Fruit fly (Drosophila melanogaster) whole organism, pupa: ENCODE measurements around the gene TotF.

Source experiments
- CG13204 ChIP-seq: fragments of 200-800 bp; sonication (Bioruptor generic); optimal IDR thresholded peaks from 2 replicates; lab custom pipeline; 2018; ENCODE audit warnings: missing biosample characterization, mild to moderate bottlenecking, missing genetic modification characterization, moderate library complexity
- CG14655 ChIP-seq: fragments of 200-800 bp; sonication (Bioruptor generic); optimal IDR thresholded peaks from 3 replicates; lab custom pipeline; 2017; ENCODE audit warnings: mild to moderate bottlenecking, missing biosample characterization, missing genetic modification reagents, missing genetic modification characterization
- CG32121 ChIP-seq: fragments of 200-800 bp; sonication (Bioruptor generic); IDR thresholded peaks from 2 replicates; pipeline ENCODE4 v1.3.6; 2022; ENCODE audit warnings: missing biosample characterization, missing genetic modification characterization
- Pif1A ChIP-seq: fragments of 200-800 bp; sonication (Bioruptor generic); optimal IDR thresholded peaks from 3 replicates; lab custom pipeline; 2016; ENCODE audit warnings: missing biosample characterization, missing genetic modification characterization
- gl ChIP-seq: fragments of 200-800 bp; sonication (Bioruptor generic); optimal IDR thresholded peaks from 2 replicates; lab custom pipeline; 2018; ENCODE audit warnings: missing biosample characterization, mild to moderate bottlenecking, missing genetic modification characterization

DNA sequence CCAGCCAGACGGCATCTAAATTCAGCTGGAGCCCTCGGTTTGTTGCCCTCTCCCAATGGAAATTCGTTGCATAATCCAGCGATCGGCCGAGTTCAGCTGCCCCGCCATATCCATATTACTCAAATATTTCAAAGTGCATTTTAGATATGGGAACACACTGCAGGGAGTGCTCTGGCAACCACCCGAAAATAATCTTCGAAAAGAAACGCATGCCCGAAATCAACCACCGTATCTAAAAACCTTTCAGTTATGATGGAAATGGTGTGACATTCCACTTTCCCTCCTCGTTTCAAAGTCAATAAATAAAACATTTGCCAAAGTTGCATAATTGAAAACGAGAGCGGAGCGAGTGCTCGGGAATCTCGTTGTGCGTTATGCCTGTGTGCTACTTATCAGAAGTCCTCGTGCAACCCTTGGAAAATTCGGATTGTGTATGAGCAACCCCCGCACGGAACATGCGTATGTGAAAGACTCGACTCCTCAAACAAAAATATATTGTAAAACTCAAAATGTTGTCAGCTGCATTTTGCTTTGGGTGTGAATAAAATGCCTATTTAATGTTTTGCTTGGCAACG, 9.4 kb downstream of the TotF start:
- TF ChIP-seq CG32121 (GFP tag; lab: Robert Waterston, UW) (no peak), CG13204 (GFP tag; lab: Kevin White, UChicago) (no peak), CG14655 (GFP tag; lab: Kevin White, UChicago) (no peak), gl (tag; lab: Kevin White, UChicago) (no peak), Pif1A (no peak)
